Fruit fly (Drosophila melanogaster): Measurements from ENCODE around the gene CG33688.

DNA sequence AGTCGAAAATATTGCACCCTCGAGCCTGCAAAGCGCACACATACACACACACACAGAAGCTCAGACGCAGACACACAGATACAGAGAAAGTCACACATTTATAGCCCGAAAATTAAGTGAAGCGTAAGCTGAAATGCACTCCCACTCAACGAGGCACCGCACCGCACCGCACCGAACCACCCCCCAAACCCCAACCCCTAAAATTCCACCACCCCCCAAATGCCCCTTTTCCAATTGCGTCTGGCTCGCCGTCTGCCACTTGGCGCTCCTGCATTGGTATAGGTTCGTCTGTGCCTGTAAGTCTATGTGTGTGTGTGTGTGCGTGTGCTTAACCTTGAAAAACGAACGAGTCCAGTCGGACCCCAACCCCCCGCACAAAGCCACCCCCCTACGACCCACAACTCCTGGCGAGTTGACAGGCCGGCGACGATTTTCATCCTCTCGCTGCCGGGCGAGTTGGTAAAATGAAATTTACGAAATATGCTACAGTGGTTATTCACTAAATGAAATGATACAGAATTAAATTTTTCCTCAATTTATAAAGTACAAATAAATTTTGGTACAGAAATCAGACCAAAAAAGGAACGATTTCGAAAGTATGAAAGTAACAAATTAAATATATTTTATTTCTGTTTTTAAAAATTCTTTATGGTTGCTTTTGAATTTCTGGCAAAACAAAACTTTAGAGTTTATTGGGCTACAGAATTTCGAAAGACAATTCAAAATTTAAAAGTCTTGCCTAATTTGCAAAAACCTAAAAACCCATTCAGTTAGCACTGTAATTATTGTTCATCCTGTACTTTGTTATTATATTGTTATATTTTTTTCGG is 16.2 kb upstream of the CG33688 start:
- TF ChIP-seq CTCF (optimal IDR thresholded peaks at IDR 0.05) (no peak), CG8478 (optimal IDR thresholded peaks at IDR 0.05) (no peak)

All from S2 (cell line).